Worm (Caenorhabditis elegans) whole organism, L2 larva: ENCODE measurements around the gene ZK1307.9.

Source experiments
- C34F6.9 ChIP-seq: fragments of 150-350 bp; optimal IDR thresholded peaks from 2 replicates; lab custom pipeline; 2014; ENCODE audit warnings: missing biosample characterization, missing genetic modification characterization
- F13H6.1 ChIP-seq: sonication (generic microtip); optimal IDR thresholded peaks from 2 replicates; lab custom pipeline; 2016; ENCODE audit warnings: missing genetic modification characterization, missing compliant biosample characterization
- R02D3.7 ChIP-seq: fragments of 150-350 bp; optimal IDR thresholded peaks from 2 replicates; lab custom pipeline; 2014; ENCODE audit warnings: missing biosample characterization, missing genetic modification characterization
- Y55F3AM.14 ChIP-seq: fragments of 200-800 bp; sonication (Bioruptor generic); optimal IDR thresholded peaks from 2 replicates; lab custom pipeline; 2018; ENCODE audit warnings: mild to moderate bottlenecking, missing genetic modification characterization, missing compliant biosample characterization
- ZK546.5 ChIP-seq: sonication (generic microtip); optimal IDR thresholded peaks from 2 replicates; lab custom pipeline; 2017; ENCODE audit warnings: missing biosample characterization, missing genetic modification characterization
- alr-1 ChIP-seq: fragments of 150-350 bp; optimal IDR thresholded peaks from 2 replicates; lab custom pipeline; 2014; ENCODE audit warnings: missing biosample characterization, missing genetic modification characterization
- aly-2 ChIP-seq: fragments of 150-350 bp; optimal IDR thresholded peaks from 2 replicates; lab custom pipeline; 2014; ENCODE audit warnings: missing biosample characterization, missing genetic modification characterization
- ama-1 ChIP-seq: fragments of 150-350 bp; optimal IDR thresholded peaks from 2 replicates; lab custom pipeline; 2018; ENCODE audit warnings: inconsistent platforms
- blmp-1 ChIP-seq: sonication (generic microtip); optimal IDR thresholded peaks from 2 replicates; lab custom pipeline; 2017; ENCODE audit warnings: missing genetic modification characterization, mild to moderate bottlenecking, missing compliant biosample characterization, antibody characterized with exemption, moderate library complexity; ENCODE audit not compliant: insufficient read depth
- crh-2 ChIP-seq: sonication (generic microtip); optimal IDR thresholded peaks from 2 replicates; lab custom pipeline; 2017; ENCODE audit warnings: missing biosample characterization, missing genetic modification characterization
- dmd-4 ChIP-seq: sonication (generic microtip); optimal IDR thresholded peaks from 2 replicates; lab custom pipeline; 2017; ENCODE audit warnings: missing biosample characterization, missing genetic modification characterization
- fos-1 ChIP-seq: fragments of 150-350 bp; optimal IDR thresholded peaks from 2 replicates; lab custom pipeline; 2014; ENCODE audit warnings: missing biosample characterization, missing genetic modification characterization
- gmeb-1 ChIP-seq: fragments of 150-350 bp; optimal IDR thresholded peaks from 2 replicates; lab custom pipeline; 2014; ENCODE audit warnings: missing biosample characterization, missing genetic modification characterization
- lsy-2 ChIP-seq, 2 experiments: fragments of 150-350 bp in 1 of 2; sonication (generic microtip) in 1 of 2; optimal IDR thresholded peaks; 2 replicates each; lab custom pipeline; 2014 to 2017; ENCODE audit warnings: missing biosample characterization in 2 of 2, missing genetic modification characterization in 2 of 2
- mab-5 ChIP-seq: fragments of 150-350 bp; optimal IDR thresholded peaks from 2 replicates; lab custom pipeline; 2014; ENCODE audit warnings: missing biosample characterization, missing genetic modification characterization
- mbf-1 ChIP-seq: sonication (generic microtip); optimal IDR thresholded peaks from 2 replicates; lab custom pipeline; 2017; ENCODE audit warnings: missing biosample characterization, missing genetic modification characterization
- mdl-1 ChIP-seq, 2 experiments: fragments of 150-350 bp in 1 of 2; sonication (generic microtip) in 1 of 2; optimal IDR thresholded peaks; 2 replicates each; lab custom pipeline; 2017; ENCODE audit warnings: missing biosample characterization in 2 of 2, missing genetic modification characterization in 2 of 2
- nhr-10 ChIP-seq: sonication (generic microtip); optimal IDR thresholded peaks from 2 replicates; lab custom pipeline; 2017; ENCODE audit warnings: missing biosample characterization, missing genetic modification characterization
- nhr-12 ChIP-seq: fragments of 150-350 bp; optimal IDR thresholded peaks from 2 replicates; lab custom pipeline; 2014; ENCODE audit warnings: missing biosample characterization, missing genetic modification characterization
- nhr-129 ChIP-seq: fragments of 150-350 bp; optimal IDR thresholded peaks from 2 replicates; lab custom pipeline; 2014; ENCODE audit warnings: missing biosample characterization, missing genetic modification characterization
- nhr-23 ChIP-seq: fragments of 150-350 bp; optimal IDR thresholded peaks from 2 replicates; lab custom pipeline; 2014; ENCODE audit warnings: missing biosample characterization, missing genetic modification reagents, missing genetic modification characterization
- nhr-6 ChIP-seq: fragments of 150-350 bp; optimal IDR thresholded peaks from 2 replicates; lab custom pipeline; 2014; ENCODE audit warnings: missing biosample characterization, missing genetic modification characterization
- nhr-77 ChIP-seq: fragments of 150-350 bp; optimal IDR thresholded peaks from 2 replicates; lab custom pipeline; 2014; ENCODE audit warnings: missing biosample characterization, missing genetic modification characterization
- peb-1 ChIP-seq: fragments of 150-350 bp; optimal IDR thresholded peaks from 2 replicates; lab custom pipeline; 2014; ENCODE audit warnings: missing biosample characterization, missing genetic modification characterization
- skn-1 ChIP-seq: sonication (generic microtip); optimal IDR thresholded peaks from 2 replicates; lab custom pipeline; 2017; ENCODE audit warnings: missing biosample characterization, missing genetic modification characterization
- sma-9 ChIP-seq, 2 experiments: fragments of 150-350 bp in 1 of 2; sonication (generic microtip) in 1 of 2; optimal IDR thresholded peaks; 2 replicates each; lab custom pipeline; 2014 to 2016; ENCODE audit warnings: missing genetic modification characterization in 2 of 2, mild to moderate bottlenecking in 1 of 2, missing biosample characterization in 1 of 2, missing compliant biosample characterization in 1 of 2, missing genetic modification reagents in 1 of 2, moderate library complexity in 1 of 2
- snpc-4 ChIP-seq: fragments of 150-350 bp; optimal IDR thresholded peaks from 2 replicates; lab custom pipeline; 2014; ENCODE audit warnings: missing biosample characterization, missing genetic modification characterization
- unc-39 ChIP-seq: fragments of 150-350 bp; optimal IDR thresholded peaks from 2 replicates; lab custom pipeline; 2014; ENCODE audit warnings: missing biosample characterization, missing genetic modification characterization
- unc-55 ChIP-seq: fragments of 150-350 bp; sonication (generic microtip); optimal IDR thresholded peaks from 3 replicates; lab custom pipeline; 2014; ENCODE audit warnings: missing biosample characterization, missing genetic modification reagents, missing genetic modification characterization
- zag-1 ChIP-seq: fragments of 150-350 bp; optimal IDR thresholded peaks from 2 replicates; lab custom pipeline; 2014; ENCODE audit warnings: missing biosample characterization, missing genetic modification characterization
- ztf-11 ChIP-seq: sonication (generic microtip); optimal IDR thresholded peaks from 2 replicates; lab custom pipeline; 2017; ENCODE audit warnings: missing biosample characterization, missing genetic modification characterization

The ZK1307.9 gene

ce11 chrII:9621121-9621520 lies 28.2 kb upstream of the ZK1307.9 start:
- TF ChIP-seq F13H6.1 (tag; lab: Kevin White, UChicago): peak; percentile 70
- TF ChIP-seq sma-9 (GFP tag; optimal IDR thresholded peaks at IDR 0.05; lab: Kevin White, UChicago): peak; percentile 50
- no peak for TF ChIP-seq sma-9 (tag; optimal IDR thresholded peaks at IDR 0.05; lab: Kevin White, UChicago)
- TF ChIP-seq C34F6.9 (tag; lab: Kevin White, UChicago): peak; percentile 61
- peak; percentile 43 for TF ChIP-seq nhr-129
- no peak for TF ChIP-seq unc-39
- TF ChIP-seq lsy-2 (tag; optimal IDR thresholded peaks at IDR 0.05; lab: Kevin White, UChicago): peak in 1 of 2 experiments; percentile 24
- TF ChIP-seq aly-2: no peak
- peak; percentile 1 for TF ChIP-seq unc-55
- TF ChIP-seq, all 48 proteins: peak for 6

- TF ChIP-seq blmp-1 (tag; lab: Kevin White, UChicago): peak; percentile 13
- TF ChIP-seq peb-1 (tag; lab: Kevin White, UChicago): no peak
- TF ChIP-seq crh-2 (tag; lab: Kevin White, UChicago): peak; percentile 40
- peak; percentile 43 for TF ChIP-seq F13H6.1 (tag; lab: Kevin White, UChicago)
- TF ChIP-seq snpc-4 (tag; lab: Kevin White, UChicago): no peak
- peak; percentile 21 for TF ChIP-seq C34F6.9 (tag; lab: Kevin White, UChicago)
- peak; percentile 9 for TF ChIP-seq sma-9 (GFP tag; optimal IDR thresholded peaks at IDR 0.05; lab: Kevin White, UChicago)
- no peak for TF ChIP-seq sma-9 (tag; optimal IDR thresholded peaks at IDR 0.05; lab: Kevin White, UChicago)
- TF ChIP-seq ama-1 (lab: Kevin White, UChicago): no peak
- TF ChIP-seq alr-1 (tag; lab: Kevin White, UChicago): no peak
Observed at ce11 chrII:9621913-9622348, 27.4 kb upstream of the ZK1307.9 start.

DNA sequence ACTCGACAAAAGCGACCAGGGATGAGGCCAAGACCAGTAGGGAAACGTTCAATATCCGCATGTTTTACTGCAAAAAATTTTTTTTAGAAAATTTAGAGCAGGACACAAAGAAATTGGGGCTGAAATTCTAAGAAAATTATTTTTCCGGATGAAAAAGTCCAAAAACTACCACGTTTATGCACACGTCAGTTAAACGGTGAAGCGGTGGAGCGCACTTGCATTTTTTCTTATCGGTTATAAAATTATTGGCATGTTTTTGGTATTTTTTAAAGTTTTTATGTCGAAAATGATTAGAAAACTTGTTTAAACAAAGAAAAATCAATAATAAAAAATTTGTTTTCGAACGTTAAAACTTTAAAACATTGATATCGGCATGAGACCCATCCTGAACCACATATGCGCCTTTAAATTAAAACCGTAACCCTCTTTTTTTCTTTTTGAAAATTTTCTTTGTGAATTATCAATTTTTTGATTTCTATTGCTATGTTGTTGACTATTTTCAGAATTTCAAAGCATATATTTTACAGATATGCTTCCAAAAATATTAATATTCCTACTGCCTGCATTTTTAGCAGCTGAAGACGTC lies 25.1 kb upstream of the ZK1307.9 start, which contains the start of the genes dnj-20 and ZK1307.8:
dnj-20 (minus strand) TSS at position 67 of the 586 bp plus-strand sequence.
ZK1307.8 (plus strand) TSS at position 504 of the 586 bp plus-strand sequence.
- TF ChIP-seq lsy-2 (tag; optimal IDR thresholded peaks at IDR 0.05; lab: Kevin White, UChicago) (peak in 1 of 2 experiments; percentile 55), dmd-4 (tag; lab: Kevin White, UChicago) (no peak), F13H6.1 (tag; lab: Kevin White, UChicago) (no peak), nhr-6 (no peak), C34F6.9 (tag; lab: Kevin White, UChicago) (peak; percentile 43), sma-9 (GFP tag; optimal IDR thresholded peaks at IDR 0.05; lab: Kevin White, UChicago) (no peak), sma-9 (tag; optimal IDR thresholded peaks at IDR 0.05; lab: Kevin White, UChicago) (no peak), nhr-77 (tag; lab: Kevin White, UChicago) (no peak), fos-1 (tag; lab: Kevin White, UChicago) (peak; percentile 23), skn-1 (tag; lab: Kevin White, UChicago) (no peak), crh-2 (tag; lab: Kevin White, UChicago) (peak; percentile 79), gmeb-1 (tag; lab: Kevin White, UChicago) (peak; percentile 15), unc-55 (peak; percentile 38)

ce11 chrII:9625930-9626329 lies 23.4 kb upstream of the ZK1307.9 start:
- TF ChIP-seq alr-1 (tag; lab: Kevin White, UChicago) (no peak), dmd-4 (tag; lab: Kevin White, UChicago) (no peak), ztf-11 (tag; lab: Kevin White, UChicago) (no peak), mab-5 (tag; lab: Kevin White, UChicago) (no peak), ZK546.5 (no peak), snpc-4 (tag; lab: Kevin White, UChicago) (no peak), Y55F3AM.14 (no peak), C34F6.9 (tag; lab: Kevin White, UChicago) (no peak), nhr-10 (tag; lab: Kevin White, UChicago) (no peak), mdl-1 (tag; optimal IDR thresholded peaks at IDR 0.05; lab: Kevin White, UChicago) (no peak), unc-39 (no peak), nhr-6 (no peak), mbf-1 (tag; lab: Kevin White, UChicago) (no peak), zag-1 (no peak), ama-1 (lab: Kevin White, UChicago) (no peak), aly-2 (no peak)

DNA sequence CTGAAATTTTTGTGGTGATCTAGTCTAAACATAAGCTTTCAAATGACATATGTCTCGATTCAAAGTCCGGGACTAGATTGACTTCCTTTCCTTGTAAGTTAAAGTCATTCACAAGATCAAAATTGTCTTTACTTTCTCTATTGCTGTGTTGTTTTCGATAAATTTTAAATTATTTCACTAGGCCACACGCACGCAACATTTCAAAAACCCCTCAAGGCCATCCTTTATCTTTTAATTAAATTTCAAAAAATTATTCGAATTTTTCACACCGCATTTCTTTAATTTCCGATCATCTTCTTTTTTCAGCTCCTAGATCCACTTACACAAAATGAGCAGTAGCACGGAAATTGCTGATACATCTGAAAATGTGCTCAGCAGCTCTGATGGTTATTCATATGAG lies 13.0 kb upstream of the ZK1307.9 start, which contains the start of gene ZK1307.7:
ZK1307.7 (plus strand) TSS at position 301 of the 400 bp plus-strand sequence.
- TF ChIP-seq nhr-12 (no peak), R02D3.7 (tag; lab: Kevin White, UChicago) (no peak), nhr-23 (tag; lab: Kevin White, UChicago) (no peak), peb-1 (tag; lab: Kevin White, UChicago) (no peak)
